Worm (Caenorhabditis elegans): Measurements from ENCODE around the gene cht-3.

DNA sequence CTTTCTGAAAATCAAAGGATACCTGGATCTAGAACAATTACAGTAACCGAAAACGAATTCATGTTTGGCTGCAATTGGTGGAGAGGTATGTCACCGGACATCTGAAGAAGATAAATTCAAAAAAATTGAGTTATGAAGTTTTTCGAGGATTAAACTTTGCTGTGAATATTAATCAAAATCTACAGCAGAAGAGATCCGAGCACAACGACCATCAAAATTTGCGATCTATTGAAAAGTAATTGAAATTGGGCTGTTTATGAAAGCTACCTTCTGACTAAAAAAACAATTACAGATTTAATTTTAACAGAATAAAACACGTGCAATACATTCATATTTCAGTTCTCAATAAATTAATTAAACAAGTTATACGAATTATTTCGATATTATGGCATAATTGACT, 29.0 kb downstream of the cht-3 start, which contains the start of gene C06G3.8:
- no peak for TF ChIP-seq flt-1 (GFP tag; IDR thresholded peaks at IDR 0.05)
- no peak for TF ChIP-seq cog-1 (tag; optimal IDR thresholded peaks at IDR 0.05)
- TF ChIP-seq ztf-29 (GFP tag; IDR thresholded peaks at IDR 0.05), result no peak
- no peak for TF ChIP-seq tab-1 (GFP tag; IDR thresholded peaks at IDR 0.05)
- no peak for TF ChIP-seq ztf-23 (GFP tag; IDR thresholded peaks at IDR 0.05)
- no peak for TF ChIP-seq klf-2 (GFP tag; conservative IDR thresholded peaks at IDR 0.05)
- TF ChIP-seq med-1 (GFP tag; optimal IDR thresholded peaks at IDR 0.05; ENCODE audit: insufficient read depth), result no peak

All from whole organism, midembryonic.